Fruit fly (Drosophila melanogaster) whole organism, embryonic: ENCODE results near the gene Etfb.

Source experiments
- Bgb ChIP-seq: fragments of 200-800 bp; sonication (Bioruptor generic); IDR thresholded peaks from 2 replicates; pipeline ENCODE4 v1.3.6; 2022; ENCODE audit warnings: missing biosample characterization, missing genetic modification characterization; ENCODE audit not compliant: partially characterized antibody
- CG1024 ChIP-seq: fragments of 200-800 bp; sonication (Bioruptor generic); IDR thresholded peaks from 2 replicates; pipeline ENCODE4 v1.3.6; 2022; ENCODE audit warnings: missing biosample characterization, missing genetic modification characterization
- CG10366 ChIP-seq: fragments of 200-800 bp; sonication (Bioruptor generic); IDR thresholded peaks from 2 replicates; pipeline ENCODE4 v1.3.6; 2022; ENCODE audit warnings: missing biosample characterization, missing genetic modification characterization
- CG10654 ChIP-seq: fragments of 200-800 bp; sonication (Bioruptor generic); optimal IDR thresholded peaks from 2 replicates; lab custom pipeline; 2016; ENCODE audit warnings: missing biosample characterization, missing genetic modification characterization
- CG11247 ChIP-seq: fragments of 200-800 bp; sonication (Bioruptor generic); IDR thresholded peaks from 2 replicates; pipeline ENCODE4 v1.3.6; 2022; ENCODE audit warnings: missing biosample characterization, missing genetic modification characterization
- CG18476 ChIP-seq: fragments of 200-800 bp; sonication (Bioruptor generic); optimal IDR thresholded peaks from 2 replicates; lab custom pipeline; 2016; ENCODE audit warnings: missing biosample characterization, mild to moderate bottlenecking, missing genetic modification characterization
- CG18764 ChIP-seq: fragments of 200-800 bp; sonication (Bioruptor generic); optimal IDR thresholded peaks from 3 replicates; lab custom pipeline; 2016; ENCODE audit warnings: missing biosample characterization, missing genetic modification characterization
- CG2120 ChIP-seq: fragments of 200-800 bp; sonication (Bioruptor generic); optimal IDR thresholded peaks from 3 replicates; lab custom pipeline; 2016; ENCODE audit warnings: missing biosample characterization, missing genetic modification characterization
- CG31388 ChIP-seq: fragments of 200-800 bp; sonication (Bioruptor generic); optimal IDR thresholded peaks from 2 replicates; lab custom pipeline; 2016; ENCODE audit warnings: missing biosample characterization, missing genetic modification characterization
- CG33557 ChIP-seq: fragments of 200-800 bp; sonication (Bioruptor generic); optimal IDR thresholded peaks from 2 replicates; lab custom pipeline; 2019; ENCODE audit warnings: missing biosample characterization, mild to moderate bottlenecking, missing genetic modification characterization, moderate library complexity
- CG3995 ChIP-seq: fragments of 200-800 bp; sonication (Bioruptor generic); optimal IDR thresholded peaks from 3 replicates; lab custom pipeline; 2016; ENCODE audit warnings: missing biosample characterization, missing genetic modification characterization
- CG4707 ChIP-seq: fragments of 200-800 bp; sonication (Bioruptor generic); optimal IDR thresholded peaks from 2 replicates; lab custom pipeline; 2018; ENCODE audit warnings: missing biosample characterization, mild to moderate bottlenecking, missing genetic modification characterization, moderate library complexity
- CG6175 ChIP-seq: fragments of 200-800 bp; sonication (Bioruptor generic); IDR thresholded peaks from 3 replicates; pipeline ENCODE4 v1.3.6; 2022; ENCODE audit warnings: missing biosample characterization, missing genetic modification characterization
- CG7963 ChIP-seq: fragments of 200-800 bp; sonication (Bioruptor generic); IDR thresholded peaks from 3 replicates; pipeline ENCODE4 v1.3.6; 2022; ENCODE audit warnings: missing biosample characterization, missing genetic modification characterization; ENCODE audit not compliant: partially characterized antibody
- CG8388 ChIP-seq: fragments of 200-800 bp; sonication (Bioruptor generic); optimal IDR thresholded peaks from 2 replicates; lab custom pipeline; 2019; ENCODE audit warnings: missing biosample characterization, mild to moderate bottlenecking, missing genetic modification characterization, moderate library complexity
- CG8924 ChIP-seq: fragments of 200-800 bp; optimal IDR thresholded peaks from 3 replicates; lab custom pipeline; 2019; ENCODE audit warnings: missing biosample characterization, mild to moderate bottlenecking, missing genetic modification characterization, moderate library complexity
- CG8944 ChIP-seq: fragments of 200-800 bp; sonication (Bioruptor generic); optimal IDR thresholded peaks from 3 replicates; lab custom pipeline; 2016; ENCODE audit warnings: missing biosample characterization, missing genetic modification characterization
- CG9215 ChIP-seq: fragments of 200-800 bp; sonication (Bioruptor generic); IDR thresholded peaks from 2 replicates; pipeline ENCODE4 v1.3.6; 2022; ENCODE audit warnings: missing biosample characterization, missing genetic modification characterization
- Deaf1 ChIP-seq: fragments of 200-800 bp; optimal IDR thresholded peaks from 3 replicates; lab custom pipeline; 2019; ENCODE audit warnings: missing biosample characterization, mild to moderate bottlenecking, missing genetic modification characterization, moderate library complexity
- E2f2 ChIP-seq: fragments of 200-800 bp; sonication (Bioruptor generic); IDR thresholded peaks from 2 replicates; pipeline ENCODE4 v1.3.6; 2022; ENCODE audit warnings: missing biosample characterization, missing genetic modification characterization
- HLH4C ChIP-seq: fragments of 200-800 bp; sonication (Bioruptor generic); IDR thresholded peaks from 3 replicates; pipeline ENCODE4 v1.3.6; 2022; ENCODE audit warnings: missing biosample characterization, missing genetic modification characterization; ENCODE audit not compliant: partially characterized antibody
- Ptx1 ChIP-seq: fragments of 200-800 bp; sonication (Bioruptor generic); IDR thresholded peaks from 2 replicates; pipeline ENCODE4 v1.3.6; 2022; ENCODE audit warnings: missing biosample characterization, missing genetic modification characterization
- Rx ChIP-seq: fragments of 200-800 bp; sonication (Bioruptor generic); IDR thresholded peaks from 2 replicates; pipeline ENCODE4 v1.3.6; 2022; ENCODE audit warnings: missing biosample characterization, missing genetic modification characterization
- Spps ChIP-seq: fragments of 200-800 bp; sonication (Bioruptor generic); optimal IDR thresholded peaks from 2 replicates; lab custom pipeline; 2018; ENCODE audit warnings: missing biosample characterization, mild to moderate bottlenecking, missing genetic modification characterization
- Xbp1 ChIP-seq: fragments of 200-800 bp; sonication (Bioruptor generic); optimal IDR thresholded peaks from 3 replicates; lab custom pipeline; 2016; ENCODE audit warnings: missing biosample characterization, mild to moderate bottlenecking, missing genetic modification characterization
- al ChIP-seq: fragments of 200-800 bp; sonication (Bioruptor generic); IDR thresholded peaks from 2 replicates; pipeline ENCODE4 v1.3.6; 2022; ENCODE audit warnings: missing biosample characterization, missing genetic modification characterization
- ap ChIP-seq: fragments of 200-800 bp; sonication (Bioruptor generic); IDR thresholded peaks from 2 replicates; pipeline ENCODE4 v1.3.6; 2022; ENCODE audit warnings: missing biosample characterization, missing genetic modification characterization
- az2 ChIP-seq: fragments of 200-800 bp; sonication (Bioruptor generic); optimal IDR thresholded peaks from 3 replicates; lab custom pipeline; 2016; ENCODE audit warnings: missing biosample characterization, missing genetic modification characterization
- bbx ChIP-seq: fragments of 200-800 bp; sonication (Bioruptor generic); IDR thresholded peaks from 2 replicates; pipeline ENCODE4 v1.3.6; 2022; ENCODE audit warnings: missing biosample characterization, missing genetic modification characterization; ENCODE audit not compliant: partially characterized antibody
- bigmax ChIP-seq: fragments of 200-800 bp; sonication (Bioruptor generic); optimal IDR thresholded peaks from 2 replicates; lab custom pipeline; 2018; ENCODE audit warnings: missing biosample characterization, mild to moderate bottlenecking, missing genetic modification characterization
- bowl ChIP-seq: fragments of 200-800 bp; sonication (Bioruptor generic); IDR thresholded peaks from 2 replicates; pipeline ENCODE4 v1.3.6; 2022; ENCODE audit warnings: missing biosample characterization, missing genetic modification characterization
- caup ChIP-seq: fragments of 200-800 bp; sonication (Bioruptor generic); optimal IDR thresholded peaks from 3 replicates; lab custom pipeline; 2017; ENCODE audit warnings: missing biosample characterization, mild to moderate bottlenecking, missing genetic modification characterization, moderate library complexity; ENCODE audit not compliant: severe bottlenecking
- crp ChIP-seq, 2 experiments: fragments of 200-800 bp; sonication (Bioruptor generic); optimal IDR thresholded peaks; 2 replicates in 1 of 2; 3 replicates in 1 of 2; lab custom pipeline; 2017; ENCODE audit warnings: missing biosample characterization in 2 of 2, missing genetic modification characterization in 2 of 2, mild to moderate bottlenecking in 1 of 2, moderate library complexity in 1 of 2
- esg ChIP-seq: fragments of 200-800 bp; sonication (Bioruptor generic); conservative IDR thresholded peaks from 2 replicates; pipeline ENCODE4 v1.3.6; 2022; ENCODE audit warnings: missing biosample characterization, missing genetic modification characterization
- grau ChIP-seq: fragments of 200-800 bp; optimal IDR thresholded peaks from 3 replicates; lab custom pipeline; 2019; ENCODE audit warnings: missing biosample characterization, mild to moderate bottlenecking, missing genetic modification characterization, moderate library complexity
- kah ChIP-seq: fragments of 200-800 bp; sonication (Bioruptor generic); optimal IDR thresholded peaks from 2 replicates; lab custom pipeline; 2018; ENCODE audit warnings: missing biosample characterization, mild to moderate bottlenecking, missing genetic modification characterization
- lbe ChIP-seq: fragments of 200-800 bp; sonication (Bioruptor generic); optimal IDR thresholded peaks from 2 replicates; lab custom pipeline; 2016; ENCODE audit warnings: missing biosample characterization, mild to moderate bottlenecking, missing genetic modification characterization
- lov ChIP-seq, 2 experiments: fragments of 200-800 bp in 1 of 2; fragments of >200 bp in 1 of 2; sonication (Bioruptor generic) in 1 of 2; IDR thresholded peaks in 1 of 2; optimal IDR thresholded peaks in 1 of 2; 2 replicates in 1 of 2; 3 replicates in 1 of 2; pipeline versions ENCODE4 v1.3.6 to Lab custom; 2017 to 2022; ENCODE audit warnings: missing biosample characterization in 1 of 2, missing genetic modification characterization in 1 of 2
- oc ChIP-seq: fragments of 200-800 bp; sonication (Bioruptor generic); optimal IDR thresholded peaks from 2 replicates; lab custom pipeline; 2018; ENCODE audit warnings: missing biosample characterization, mild to moderate bottlenecking, missing genetic modification characterization, moderate library complexity
- phol ChIP-seq: fragments of 200-800 bp; sonication (Bioruptor generic); optimal IDR thresholded peaks from 3 replicates; lab custom pipeline; 2018; ENCODE audit warnings: missing biosample characterization, mild to moderate bottlenecking, missing genetic modification characterization, moderate library complexity
- prd ChIP-seq, 3 experiments: fragments of >200 bp in 2 of 3; fragments of 200-800 bp in 1 of 3; sonication (Bioruptor generic) in 1 of 3; optimal IDR thresholded peaks in 2 of 3; IDR thresholded peaks in 1 of 3; 2 replicates in 2 of 3; 3 replicates in 1 of 3; pipeline versions ENCODE4 v1.3.6 to Lab custom; 2017 to 2022; ENCODE audit warnings: missing biosample characterization in 1 of 3, missing genetic modification characterization in 1 of 3
- pros ChIP-seq: fragments of 200-800 bp; sonication (Bioruptor generic); optimal IDR thresholded peaks from 3 replicates; lab custom pipeline; 2019; ENCODE audit warnings: missing biosample characterization, mild to moderate bottlenecking, missing genetic modification characterization, moderate library complexity
- row ChIP-seq: fragments of 200-800 bp; sonication (Bioruptor generic); IDR thresholded peaks from 3 replicates; pipeline ENCODE4 v1.3.6; 2022; ENCODE audit warnings: missing biosample characterization, missing genetic modification characterization
- ssp ChIP-seq: fragments of 200-800 bp; sonication (Bioruptor generic); IDR thresholded peaks from 2 replicates; pipeline ENCODE4 v1.3.6; 2022; ENCODE audit warnings: missing biosample characterization, missing genetic modification characterization
- ttk ChIP-seq: fragments of 200-800 bp; sonication (Bioruptor generic); IDR thresholded peaks from 2 replicates; pipeline ENCODE4 v2.1.2; 2022; ENCODE audit warnings: missing biosample characterization, missing genetic modification characterization
- unc-4 ChIP-seq: fragments of 200-800 bp; sonication (Bioruptor generic); IDR thresholded peaks from 2 replicates; pipeline ENCODE4 v1.3.6; 2022; ENCODE audit warnings: missing biosample characterization, missing genetic modification characterization; ENCODE audit not compliant: partially characterized antibody
- zen ChIP-seq: fragments of 200-800 bp; sonication (Bioruptor generic); optimal IDR thresholded peaks from 3 replicates; lab custom pipeline; 2018; ENCODE audit warnings: missing biosample characterization, mild to moderate bottlenecking, missing genetic modification characterization, moderate library complexity

The Etfb gene

dm6 chr3R:29798966-29799680 is 3.6 kb downstream of the Etfb start, which contains the start of the genes Rnb and Drice (continued):
- 0 out of 2 replicates have a peak, but pooled peaks have one; percentile 13 for TF ChIP-seq ap
- no peak for TF ChIP-seq CG3995
- TF ChIP-seq CG31388: no peak
- TF ChIP-seq esg (GFP tag; lab: Robert Waterston, UW): no peak
- peak; percentile 58 for TF ChIP-seq CG33557
- peak; percentile 30; the same call in 1 of the 2 replicates for TF ChIP-seq CG10366 (GFP tag; lab: Robert Waterston, UW)
- TF ChIP-seq oc (tag; lab: Kevin White, UChicago): no peak
- TF ChIP-seq caup (GFP tag; lab: Kevin White, UChicago): peak; percentile 17
- no peak for TF ChIP-seq pros (GFP tag; lab: Kevin White, UChicago)
- TF ChIP-seq Xbp1 (GFP tag; lab: Kevin White, UChicago): peak; percentile 53
- TF ChIP-seq CG11247 (GFP tag; lab: Robert Waterston, UW): peak; percentile 49; the same call in 1 of the 2 replicates
- peak; percentile 75 for TF ChIP-seq unc-4
- TF ChIP-seq CG8388 (GFP tag; lab: Kevin White, UChicago): no peak
- no peak for TF ChIP-seq Deaf1 (tag; lab: Kevin White, UChicago)
- 0 out of 3 replicates have a peak, but pooled peaks have one; percentile 45 for TF ChIP-seq CG7963 (GFP tag; lab: Robert Waterston, UW)
- TF ChIP-seq CG8944 (GFP tag; lab: Kevin White, UChicago): no peak
- TF ChIP-seq grau (tag; lab: Kevin White, UChicago): peak; percentile 45
- peak; percentile 35 for TF ChIP-seq ssp (GFP tag; lab: Robert Waterston, UW)
- TF ChIP-seq CG8924 (tag; lab: Kevin White, UChicago): peak; percentile 70
- peak; percentile 50 for TF ChIP-seq kah (GFP tag; lab: Kevin White, UChicago)
- TF ChIP-seq zen (tag; lab: Kevin White, UChicago): peak; percentile 46
- no peak for TF ChIP-seq lov (optimal IDR thresholded peaks at IDR 0.05; lab: Kevin White, UChicago)
- no peak for TF ChIP-seq lov (GFP tag; IDR thresholded peaks at IDR 0.05; lab: Robert Waterston, UW)
- peak; percentile 55 for TF ChIP-seq HLH4C (GFP tag; lab: Robert Waterston, UW)
- TF ChIP-seq CG18476 (GFP tag; lab: Kevin White, UChicago): no peak
- peak; percentile 61 for TF ChIP-seq Bgb (GFP tag; lab: Robert Waterston, UW)
- 0 out of 2 replicates have a peak, but pooled peaks have one; percentile 24 for TF ChIP-seq CG1024 (GFP tag; lab: Robert Waterston, UW)
- TF ChIP-seq bowl: no peak
- peak; percentile 40; the same call in 1 of the 2 replicates for TF ChIP-seq al (GFP tag; lab: Robert Waterston, UW)
- peak; percentile 55 for TF ChIP-seq Ptx1 (GFP tag; lab: Robert Waterston, UW)
- 0 out of 2 replicates have a peak, but pooled peaks have one; percentile 15 for TF ChIP-seq CG9215 (GFP tag; lab: Robert Waterston, UW)
- peak; percentile 41 for TF ChIP-seq Rx (GFP tag; lab: Robert Waterston, UW)
- TF ChIP-seq E2f2 (GFP tag; lab: Robert Waterston, UW): peak; percentile 63
- peak; percentile 76 for TF ChIP-seq lbe
- TF ChIP-seq az2 (GFP tag; lab: Kevin White, UChicago): peak; percentile 20
- no peak for TF ChIP-seq prd (optimal IDR thresholded peaks at IDR 0.05; lab: Kevin White, UChicago)
- TF ChIP-seq prd (GFP tag; IDR thresholded peaks at IDR 0.05; lab: Robert Waterston, UW): peak; percentile 55
- TF ChIP-seq ttk: peak; percentile 10; the same call in 1 of the 2 replicates
- peak; percentile 47; the same call in 1 of the 2 replicates for TF ChIP-seq bbx (GFP tag; lab: Robert Waterston, UW)
- no peak for TF ChIP-seq CG6175
- peak in 1 of 2 experiments; percentile 2 for TF ChIP-seq crp (GFP tag; optimal IDR thresholded peaks at IDR 0.05; lab: Kevin White, UChicago)
- TF ChIP-seq CG10654 (GFP tag; lab: Kevin White, UChicago): peak; percentile 19
- TF ChIP-seq row (GFP tag; lab: Robert Waterston, UW): peak; percentile 90
- TF ChIP-seq bigmax (GFP tag; lab: Kevin White, UChicago): no peak
- peak; percentile 7 for TF ChIP-seq CG18764 (GFP tag; lab: Kevin White, UChicago)
- TF ChIP-seq CG2120 (GFP tag; lab: Kevin White, UChicago): peak; percentile 55
- no peak for TF ChIP-seq CG4707 (GFP tag; lab: Kevin White, UChicago)
- peak; percentile 26 for TF ChIP-seq Spps (tag; lab: Kevin White, UChicago)
- peak; percentile 51 for TF ChIP-seq phol (tag; lab: Kevin White, UChicago)
